Worm (Caenorhabditis elegans) whole organism, L1 larva: ENCODE measurements around the gene lec-4.

Source experiments
- aha-1 ChIP-seq: fragments of 150-350 bp; optimal IDR thresholded peaks from 2 replicates; lab custom pipeline; 2014; ENCODE audit warnings: missing biosample characterization, missing genetic modification characterization
- lin-13 ChIP-seq: fragments of 150-350 bp; optimal IDR thresholded peaks from 2 replicates; lab custom pipeline; 2014; ENCODE audit warnings: missing biosample characterization, missing genetic modification reagents, missing genetic modification characterization
- lin-39 ChIP-seq: fragments of 150-350 bp; optimal IDR thresholded peaks from 2 replicates; lab custom pipeline; 2014; ENCODE audit warnings: missing biosample characterization, missing genetic modification reagents, missing genetic modification characterization
- nhr-11 ChIP-seq: fragments of 150-350 bp; optimal IDR thresholded peaks from 2 replicates; lab custom pipeline; 2014; ENCODE audit warnings: missing biosample characterization, missing genetic modification characterization
- nhr-12 ChIP-seq: sonication (generic microtip); optimal IDR thresholded peaks from 2 replicates; lab custom pipeline; 2017; ENCODE audit warnings: missing biosample characterization, missing genetic modification characterization
- sptf-1 ChIP-seq: fragments of 150-350 bp; optimal IDR thresholded peaks from 2 replicates; lab custom pipeline; 2014; ENCODE audit warnings: missing biosample characterization, missing genetic modification characterization
- unc-62 ChIP-seq: fragments of 150-350 bp; optimal IDR thresholded peaks from 2 replicates; lab custom pipeline; 2014; ENCODE audit warnings: missing biosample characterization, missing genetic modification reagents, missing genetic modification characterization

ce11 chrIII:3730475-3730874, 42.7 kb downstream of the lec-4 start, which contains the start of gene F34D10.8:
- TF ChIP-seq nhr-12 (tag; lab: Kevin White, UChicago) (no peak), nhr-11 (no peak), sptf-1 (no peak), unc-62 (GFP tag; lab: Kevin White, UChicago) (no peak), aha-1 (tag; lab: Kevin White, UChicago) (no peak), lin-13 (GFP tag; lab: Kevin White, UChicago) (no peak), lin-39 (tag; lab: Kevin White, UChicago) (no peak)
